Fruit fly (Drosophila melanogaster) whole organism, embryonic: ENCODE data around the gene Ufsp2.
A peak's percentile ranks its signal among the peaks of the same experiment; 100 is the strongest.

Experiments
- Awh ChIP-seq: fragments of 200-800 bp; sonication (Bioruptor generic); IDR thresholded peaks from 2 replicates; pipeline ENCODE4, ENCODE4 v1.3.6; 2022; ENCODE audit warnings: missing biosample characterization, missing genetic modification characterization
- CG10959 ChIP-seq: fragments of 200-800 bp; sonication (Bioruptor generic); IDR thresholded peaks from 2 replicates; pipeline ENCODE4 v1.3.6; 2022; ENCODE audit warnings: missing biosample characterization, missing genetic modification characterization
- CG11695 ChIP-seq: fragments of 200-800 bp; sonication (Bioruptor generic); IDR thresholded peaks from 3 replicates; pipeline ENCODE4 v1.3.6; 2022; ENCODE audit warnings: missing biosample characterization, missing genetic modification characterization
- CG12299 ChIP-seq: fragments of 200-800 bp; sonication (Bioruptor generic); optimal IDR thresholded peaks from 2 replicates; lab custom pipeline; 2018; ENCODE audit warnings: missing biosample characterization, mild to moderate bottlenecking, missing genetic modification characterization
- CG15479 ChIP-seq: fragments of 200-800 bp; sonication (Bioruptor generic); optimal IDR thresholded peaks from 3 replicates; lab custom pipeline; 2019; ENCODE audit warnings: missing biosample characterization, mild to moderate bottlenecking, missing genetic modification characterization, moderate library complexity
- CG1603 ChIP-seq: fragments of 200-800 bp; sonication (Bioruptor generic); optimal IDR thresholded peaks from 2 replicates; lab custom pipeline; 2019; ENCODE audit warnings: missing biosample characterization, mild to moderate bottlenecking, missing genetic modification characterization, moderate library complexity
- CG1792 ChIP-seq: fragments of 200-800 bp; sonication (Bioruptor generic); optimal IDR thresholded peaks from 2 replicates; lab custom pipeline; 2016; ENCODE audit warnings: missing biosample characterization, missing genetic modification characterization
- CG18599 ChIP-seq: fragments of 200-800 bp; sonication (Bioruptor generic); optimal IDR thresholded peaks from 3 replicates; lab custom pipeline; 2017; ENCODE audit warnings: missing biosample characterization, missing genetic modification characterization, mild to moderate bottlenecking, moderate library complexity, missing genetic modification reagents
- CG30020 ChIP-seq: fragments of 200-800 bp; optimal IDR thresholded peaks from 2 replicates; lab custom pipeline; 2019; ENCODE audit warnings: missing biosample characterization, mild to moderate bottlenecking, missing genetic modification characterization, moderate library complexity
- CG34224 ChIP-seq: fragments of 200-800 bp; sonication (Bioruptor generic); IDR thresholded peaks from 3 replicates; pipeline ENCODE4 v1.3.6; 2022; ENCODE audit warnings: missing biosample characterization, missing genetic modification characterization; ENCODE audit not compliant: partially characterized antibody
- CG3847 ChIP-seq: fragments of 200-800 bp; sonication (Bioruptor generic); IDR thresholded peaks from 2 replicates; pipeline ENCODE4 v1.3.6; 2022; ENCODE audit warnings: missing biosample characterization, missing genetic modification characterization
- CG4707 ChIP-seq: fragments of 200-800 bp; sonication (Bioruptor generic); optimal IDR thresholded peaks from 2 replicates; lab custom pipeline; 2018; ENCODE audit warnings: missing biosample characterization, mild to moderate bottlenecking, missing genetic modification characterization, moderate library complexity
- CG5245 ChIP-seq: fragments of 200-800 bp; sonication (Bioruptor generic); optimal IDR thresholded peaks from 3 replicates; lab custom pipeline; 2016; ENCODE audit warnings: missing biosample characterization, missing genetic modification characterization
- CG6254 ChIP-seq: fragments of 200-800 bp; sonication (Bioruptor generic); optimal IDR thresholded peaks from 3 replicates; lab custom pipeline; 2017; ENCODE audit warnings: mild to moderate bottlenecking, missing biosample characterization, missing genetic modification reagents, missing genetic modification characterization
- CG8359 ChIP-seq: fragments of 200-800 bp; sonication (Bioruptor generic); optimal IDR thresholded peaks from 2 replicates; lab custom pipeline; 2017; ENCODE audit warnings: missing biosample characterization, mild to moderate bottlenecking, missing genetic modification characterization, borderline replicate concordance
- CG8478 ChIP-seq: fragments of >200 bp; optimal IDR thresholded peaks from 2 replicates; lab custom pipeline; 2018
- CG8944 ChIP-seq: fragments of 200-800 bp; sonication (Bioruptor generic); optimal IDR thresholded peaks from 3 replicates; lab custom pipeline; 2016; ENCODE audit warnings: missing biosample characterization, missing genetic modification characterization
- Dfd ChIP-seq, 2 experiments: fragments of >200 bp; optimal IDR thresholded peaks; 2 replicates each; lab custom pipeline; 2017; ENCODE audit warnings: missing biosample characterization in 2 of 2, missing genetic modification characterization in 2 of 2
- Hmr ChIP-seq: fragments of 200-800 bp; sonication (Bioruptor generic); optimal IDR thresholded peaks from 3 replicates; lab custom pipeline; 2017; ENCODE audit warnings: mild to moderate bottlenecking, missing biosample characterization, missing genetic modification reagents, missing genetic modification characterization
- Hr78 ChIP-seq, 2 experiments: fragments of 200-800 bp in 1 of 2; fragments of >200 bp in 1 of 2; sonication (Bioruptor generic) in 1 of 2; optimal IDR thresholded peaks; 2 replicates each; lab custom pipeline; 2017 to 2019; ENCODE audit warnings: missing biosample characterization in 2 of 2, missing genetic modification characterization in 2 of 2, mild to moderate bottlenecking in 1 of 2, moderate library complexity in 1 of 2
- Kr ChIP-seq: fragments of 200-800 bp; sonication (Bioruptor generic); optimal IDR thresholded peaks from 2 replicates; lab custom pipeline; 2017; ENCODE audit warnings: missing biosample characterization, mild to moderate bottlenecking, missing genetic modification characterization
- MBD-R2 ChIP-seq: fragments of 200-800 bp; sonication (Bioruptor generic); IDR thresholded peaks from 2 replicates; pipeline ENCODE4 v1.3.6; 2022; ENCODE audit warnings: missing biosample characterization, missing genetic modification characterization
- Max ChIP-seq: fragments of 200-800 bp; sonication (Bioruptor generic); optimal IDR thresholded peaks from 2 replicates; lab custom pipeline; 2016; ENCODE audit warnings: missing biosample characterization, mild to moderate bottlenecking, missing genetic modification characterization
- Trl ChIP-seq, 3 experiments: fragments of >200 bp in 2 of 3; fragments of 200-800 bp in 1 of 3; sonication (Bioruptor generic) in 1 of 3; optimal IDR thresholded peaks; 2 replicates in 1 of 3; 3 replicates in 2 of 3; lab custom pipeline; 2016 to 2017; ENCODE audit warnings: missing biosample characterization in 1 of 3, missing genetic modification characterization in 1 of 3
- Xrp1 ChIP-seq: fragments of 200-800 bp; sonication (Bioruptor generic); IDR thresholded peaks from 2 replicates; pipeline ENCODE4 v1.3.6; 2022; ENCODE audit warnings: missing biosample characterization, missing genetic modification characterization
- ab ChIP-seq: fragments of 200-800 bp; sonication (Bioruptor generic); optimal IDR thresholded peaks from 2 replicates; lab custom pipeline; 2016; ENCODE audit warnings: missing biosample characterization, missing genetic modification characterization
- amos ChIP-seq: fragments of 200-800 bp; sonication (Bioruptor generic); IDR thresholded peaks from 2 replicates; pipeline ENCODE4 v1.3.6; 2022; ENCODE audit warnings: missing biosample characterization, missing genetic modification characterization; ENCODE audit not compliant: partially characterized antibody
- ap ChIP-seq: fragments of 200-800 bp; sonication (Bioruptor generic); IDR thresholded peaks from 2 replicates; pipeline ENCODE4 v1.3.6; 2022; ENCODE audit warnings: missing biosample characterization, missing genetic modification characterization
- ara ChIP-seq: fragments of 200-800 bp; sonication (Bioruptor generic); IDR thresholded peaks from 2 replicates; pipeline ENCODE4 v1.3.6; 2022; ENCODE audit warnings: missing biosample characterization, missing genetic modification characterization
- ash1 ChIP-seq: fragments of 200-800 bp; sonication (Bioruptor generic); optimal IDR thresholded peaks from 2 replicates; lab custom pipeline; 2018; ENCODE audit warnings: missing biosample characterization, mild to moderate bottlenecking, missing genetic modification characterization
- bcd ChIP-seq: fragments of 200-800 bp; sonication (Bioruptor generic); optimal IDR thresholded peaks from 2 replicates; lab custom pipeline; 2017; ENCODE audit warnings: missing biosample characterization, mild to moderate bottlenecking, missing genetic modification characterization
- btn ChIP-seq: fragments of 200-800 bp; sonication (Bioruptor generic); optimal IDR thresholded peaks from 2 replicates; lab custom pipeline; 2016; ENCODE audit warnings: missing biosample characterization, missing genetic modification characterization
- chm ChIP-seq: fragments of 200-800 bp; sonication (Bioruptor generic); IDR thresholded peaks from 2 replicates; pipeline ENCODE4 v1.3.6; 2022; ENCODE audit warnings: missing biosample characterization, missing genetic modification characterization
- dan ChIP-seq: fragments of 200-800 bp; sonication (Bioruptor generic); IDR thresholded peaks from 2 replicates; pipeline ENCODE4 v1.3.6; 2022; ENCODE audit warnings: missing biosample characterization, missing genetic modification characterization
- danr ChIP-seq: fragments of 200-800 bp; sonication (Bioruptor generic); IDR thresholded peaks from 2 replicates; pipeline ENCODE4 v1.3.6; 2022; ENCODE audit warnings: missing biosample characterization, missing genetic modification characterization
- disco-r ChIP-seq: fragments of 200-800 bp; sonication (Bioruptor generic); optimal IDR thresholded peaks from 2 replicates; lab custom pipeline; 2016; ENCODE audit warnings: missing biosample characterization, missing genetic modification characterization
- fd3F ChIP-seq: fragments of 200-800 bp; sonication (Bioruptor generic); optimal IDR thresholded peaks from 2 replicates; lab custom pipeline; 2018; ENCODE audit warnings: missing biosample characterization, mild to moderate bottlenecking, missing genetic modification characterization, moderate library complexity
- fd96Cb ChIP-seq: fragments of 200-800 bp; sonication (Bioruptor generic); optimal IDR thresholded peaks from 2 replicates; lab custom pipeline; 2018; ENCODE audit warnings: missing biosample characterization, mild to moderate bottlenecking, missing genetic modification characterization, moderate library complexity
- ham ChIP-seq: fragments of 200-800 bp; sonication (Bioruptor generic); IDR thresholded peaks from 2 replicates; pipeline ENCODE4 v1.3.6; 2022; ENCODE audit warnings: missing biosample characterization, missing genetic modification characterization
- hbn ChIP-seq: fragments of 200-800 bp; sonication (Bioruptor generic); IDR thresholded peaks from 2 replicates; pipeline ENCODE4 v1.3.6; 2022; ENCODE audit warnings: missing biosample characterization, missing genetic modification characterization; ENCODE audit not compliant: partially characterized antibody
- inv ChIP-seq: fragments of 200-800 bp; sonication (Bioruptor generic); IDR thresholded peaks from 2 replicates; pipeline ENCODE4 v1.3.6; 2022; ENCODE audit warnings: missing biosample characterization, missing genetic modification characterization; ENCODE audit not compliant: partially characterized antibody
- knrl ChIP-seq: fragments of 200-800 bp; sonication (Bioruptor generic); IDR thresholded peaks from 3 replicates; pipeline ENCODE4 v1.3.6; 2022; ENCODE audit warnings: missing biosample characterization, missing genetic modification characterization; ENCODE audit not compliant: partially characterized antibody
- phol ChIP-seq: fragments of 200-800 bp; sonication (Bioruptor generic); optimal IDR thresholded peaks from 3 replicates; lab custom pipeline; 2018; ENCODE audit warnings: missing biosample characterization, mild to moderate bottlenecking, missing genetic modification characterization, moderate library complexity
- sd ChIP-seq: fragments of 200-800 bp; sonication (Bioruptor generic); optimal IDR thresholded peaks from 3 replicates; lab custom pipeline; 2018; ENCODE audit warnings: missing biosample characterization, mild to moderate bottlenecking, missing genetic modification characterization, moderate library complexity
- tin ChIP-seq: fragments of 200-800 bp; sonication (Bioruptor generic); optimal IDR thresholded peaks from 3 replicates; lab custom pipeline; 2016; ENCODE audit warnings: missing biosample characterization, missing genetic modification characterization
- trh ChIP-seq: fragments of 200-800 bp; sonication (Bioruptor generic); optimal IDR thresholded peaks from 2 replicates; lab custom pipeline; 2016; ENCODE audit warnings: missing biosample characterization, missing genetic modification characterization
- tx ChIP-seq: fragments of 200-800 bp; sonication (Bioruptor generic); optimal IDR thresholded peaks from 2 replicates; lab custom pipeline; 2016; ENCODE audit warnings: missing biosample characterization, missing genetic modification characterization
- usp ChIP-seq: fragments of >200 bp; optimal IDR thresholded peaks from 2 replicates; lab custom pipeline; 2017; ENCODE audit warnings: missing biosample characterization, missing genetic modification characterization
- zfh1 ChIP-seq: fragments of 200-800 bp; sonication (Bioruptor generic); IDR thresholded peaks from 3 replicates; pipeline ENCODE4 v1.3.6; 2022; ENCODE audit warnings: missing biosample characterization, missing genetic modification characterization

The Ufsp2 gene

dm6 chr3L:15537916-15538581 is 38.3 kb upstream of the Ufsp2 start (continued):
- TF ChIP-seq usp (GFP tag; lab: Kevin White, UChicago) (no peak), fd3F (GFP tag; lab: Kevin White, UChicago) (peak; percentile 7), Hmr (GFP tag; lab: Kevin White, UChicago) (peak; percentile 73), zfh1 (GFP tag; lab: Robert Waterston, UW) (no peak), ash1 (GFP tag; lab: Kevin White, UChicago) (no peak), chm (no peak), CG8944 (peak; percentile 11), disco-r (GFP tag; lab: Kevin White, UChicago) (peak; percentile 29), CG5245 (GFP tag; lab: Kevin White, UChicago) (peak; percentile 45), bcd (GFP tag; lab: Kevin White, UChicago) (peak; percentile 66), MBD-R2 (no peak), CG10959 (GFP tag; lab: Robert Waterston, UW) (no peak), ap (GFP tag; lab: Robert Waterston, UW) (no peak), Awh (0 out of 2 replicates have a peak, but pooled peaks have one; percentile 16), dan (no peak), tin (GFP tag; lab: Kevin White, UChicago) (peak; percentile 48), CG15479 (GFP tag; lab: Kevin White, UChicago) (peak; percentile 96), phol (tag; lab: Kevin White, UChicago) (peak; percentile 84), Max (GFP tag; lab: Kevin White, UChicago) (peak; percentile 55), Xrp1 (GFP tag; lab: Robert Waterston, UW) (peak; percentile 65), Kr (GFP tag; lab: Kevin White, UChicago) (no peak), knrl (GFP tag; lab: Robert Waterston, UW) (no peak), CG3847 (no peak), CG18599 (GFP tag; lab: Kevin White, UChicago) (peak; percentile 58), CG30020 (no peak), trh (GFP tag; lab: Kevin White, UChicago) (peak; percentile 63), CG12299 (tag; lab: Kevin White, UChicago) (no peak), CG4707 (GFP tag; lab: Kevin White, UChicago) (no peak), tx (GFP tag; lab: Kevin White, UChicago) (peak; percentile 22), CG8478 (lab: Kevin White, UChicago) (no peak), ab (GFP tag; lab: Kevin White, UChicago) (no peak), hbn (no peak), fd96Cb (tag; lab: Kevin White, UChicago) (peak; percentile 72), Trl (optimal IDR thresholded peaks at IDR 0.05; lab: Kevin White, UChicago) (no peak), Trl (GFP tag; optimal IDR thresholded peaks at IDR 0.05; lab: Kevin White, UChicago) (peak; percentile 52), ara (GFP tag; lab: Robert Waterston, UW) (peak; percentile 42; the same call in 1 of the 2 replicates), danr (GFP tag; lab: Robert Waterston, UW) (no peak), CG8359 (GFP tag; lab: Kevin White, UChicago) (peak; percentile 41), amos (GFP tag; lab: Robert Waterston, UW) (no peak), inv (GFP tag; lab: Robert Waterston, UW) (no peak), CG6254 (GFP tag; lab: Kevin White, UChicago) (peak; percentile 60), btn (GFP tag; lab: Kevin White, UChicago) (peak; percentile 1), CG1603 (tag; lab: Kevin White, UChicago) (no peak), sd (tag; lab: Kevin White, UChicago) (peak; percentile 4), Dfd (GFP tag; optimal IDR thresholded peaks at IDR 0.05; lab: Kevin White, UChicago) (no peak), CG1792 (GFP tag; lab: Kevin White, UChicago) (no peak), CG11695 (peak; percentile 73; the same call in 2 of the 3 replicates), CG34224 (GFP tag; lab: Robert Waterston, UW) (no peak), ham (GFP tag; lab: Robert Waterston, UW) (no peak), Hr78 (GFP tag; optimal IDR thresholded peaks at IDR 0.05; lab: Kevin White, UChicago) (peak in 1 of 2 experiments; percentile 35)
